Fruit fly (Drosophila melanogaster): ENCODE results near the gene sws.

DNA sequence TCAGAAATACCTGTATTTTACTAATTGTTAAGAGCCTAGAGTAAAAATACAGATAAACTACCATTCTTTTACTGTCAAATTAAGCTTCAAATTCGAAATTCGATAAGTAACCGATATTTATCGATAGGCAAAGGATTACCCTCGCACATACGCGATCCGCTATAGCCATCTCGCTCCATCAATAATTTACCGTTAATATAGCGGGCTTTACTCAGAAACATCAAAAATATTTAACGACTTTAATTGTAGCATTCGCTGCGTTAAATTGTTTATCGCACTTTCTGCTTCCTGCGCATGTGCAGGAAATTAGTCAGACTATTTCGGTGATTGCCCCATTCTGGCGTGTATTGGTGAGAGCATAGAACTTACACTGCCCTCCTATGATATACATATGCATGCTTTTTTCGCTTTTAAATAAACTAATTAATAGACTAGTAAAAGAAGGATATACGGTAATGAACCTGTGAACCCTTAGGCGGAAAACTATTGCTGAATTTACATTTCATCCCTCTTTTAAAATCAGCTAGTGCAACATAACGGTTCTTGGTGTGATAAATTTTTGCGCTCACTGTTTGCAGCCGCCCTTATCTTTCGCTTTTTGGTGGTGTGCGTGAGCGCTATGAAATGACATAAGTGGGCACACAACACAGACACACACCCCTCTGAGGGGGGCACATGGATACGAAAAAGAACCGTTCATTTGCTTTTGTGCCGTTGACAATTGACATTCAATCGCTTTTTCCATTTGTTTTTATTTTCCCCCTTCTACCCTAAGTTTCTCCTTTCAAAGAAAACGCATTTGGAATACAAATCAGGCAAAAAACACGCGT, 59.6 kb downstream of the sws start, which contains the start of the genes dpr14 and spidey:
- TF ChIP-seq cnc (optimal IDR thresholded peaks at IDR 0.05) = no peak
- TF ChIP-seq kay (GFP tag; ENCODE audit: borderline replicate concordance) = peak; percentile 2
- TF ChIP-seq Hr96 (GFP tag; optimal IDR thresholded peaks at IDR 0.05) = peak; percentile 95
- peak; percentile 89 for TF ChIP-seq CG11617 (GFP tag; optimal IDR thresholded peaks at IDR 0.05)
- TF ChIP-seq Clk (GFP tag; optimal IDR thresholded peaks at IDR 0.05) = peak; percentile 72
- TF ChIP-seq CG7045 (GFP tag; optimal IDR thresholded peaks at IDR 0.05) = peak; percentile 81
- TF ChIP-seq CG5204 (GFP tag; optimal IDR thresholded peaks at IDR 0.05) = no peak
- peak; percentile 99 for TF ChIP-seq ovo (GFP tag; optimal IDR thresholded peaks at IDR 0.05)
- TF ChIP-seq bab1 (GFP tag; optimal IDR thresholded peaks at IDR 0.05) = peak; percentile 88
